Worm (Caenorhabditis elegans): ENCODE results near the gene B0310.3.

Gene B0310.3

DNA sequence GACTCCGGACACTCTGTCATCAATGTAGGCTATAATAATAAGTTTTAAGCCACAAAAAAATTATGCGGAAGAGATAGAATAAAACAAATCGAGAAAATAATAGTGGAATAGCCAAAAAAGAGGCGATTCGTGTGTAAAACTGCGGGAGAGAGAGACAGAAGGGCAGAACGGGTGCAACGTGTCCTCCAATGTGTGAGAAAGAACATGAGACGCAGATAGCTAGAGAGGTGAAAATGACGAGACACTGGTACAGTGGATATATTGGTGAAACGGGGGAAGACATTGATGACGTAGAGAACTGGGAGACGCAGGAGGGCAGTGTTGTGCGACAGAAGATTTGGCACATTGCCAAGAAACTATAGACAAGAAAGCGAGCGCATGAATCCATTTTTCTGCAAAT is 14.9 kb upstream of the B0310.3 start, which contains the start of gene F28C10.3 (continued):
- TF ChIP-seq sptf-1 (tag; optimal IDR thresholded peaks at IDR 0.05), result no peak
- peak; percentile 51 for TF ChIP-seq sox-4 (tag; optimal IDR thresholded peaks at IDR 0.05)
- peak; percentile 88 for TF ChIP-seq xbp-1 (tag; optimal IDR thresholded peaks at IDR 0.05)
- TF ChIP-seq unc-30 (tag; optimal IDR thresholded peaks at IDR 0.05), result no peak
- TF ChIP-seq pax-3 (tag; optimal IDR thresholded peaks at IDR 0.05), result peak; percentile 21
- TF ChIP-seq nhr-12 (tag; optimal IDR thresholded peaks at IDR 0.05), result no peak
- TF ChIP-seq fkh-10 (GFP tag; optimal IDR thresholded peaks at IDR 0.05), result peak; percentile 67
- TF ChIP-seq jun-1 (tag; optimal IDR thresholded peaks at IDR 0.05), result peak; percentile 81
- TF ChIP-seq C16A3.4 (tag; optimal IDR thresholded peaks at IDR 0.05), result peak; percentile 63
- TF ChIP-seq ceh-8 (GFP tag; optimal IDR thresholded peaks at IDR 0.05), result no peak
- peak; percentile 89 for TF ChIP-seq nhr-47 (tag; optimal IDR thresholded peaks at IDR 0.05)
- no peak for TF ChIP-seq vab-15 (tag; optimal IDR thresholded peaks at IDR 0.05)
- TF ChIP-seq sup-37 (GFP tag; optimal IDR thresholded peaks at IDR 0.05), result no peak
- peak; percentile 42 for TF ChIP-seq nhr-77 (tag; optimal IDR thresholded peaks at IDR 0.05)
- TF ChIP-seq egl-13 (tag; optimal IDR thresholded peaks at IDR 0.05), result peak; percentile 50
- peak; percentile 93 for TF ChIP-seq skn-1 (tag; optimal IDR thresholded peaks at IDR 0.05)
- TF ChIP-seq hpl-2 (GFP tag; optimal IDR thresholded peaks at IDR 0.05), result peak; percentile 48
- TF ChIP-seq lir-3 (tag; optimal IDR thresholded peaks at IDR 0.05; ENCODE audit: poor library complexity), result peak; percentile 43
- TF ChIP-seq ceh-82 (tag; optimal IDR thresholded peaks at IDR 0.05), result peak; percentile 65 to 89 (median 71)
- TF ChIP-seq hlh-17 (GFP tag; optimal IDR thresholded peaks at IDR 0.05; ENCODE audit: borderline replicate concordance), result no peak
- peak; percentile 32 for TF ChIP-seq zip-4 (GFP tag; optimal IDR thresholded peaks at IDR 0.05)
- TF ChIP-seq unc-86 (tag; optimal IDR thresholded peaks at IDR 0.05), result peak; percentile 71
- TF ChIP-seq swsn-7 (tag; optimal IDR thresholded peaks at IDR 0.05), result peak; percentile 77
- peak; percentile 21 for TF ChIP-seq unc-130 (tag; optimal IDR thresholded peaks at IDR 0.05)
- TF ChIP-seq nhr-237 (tag; optimal IDR thresholded peaks at IDR 0.05), result peak; percentile 36
- peak; percentile 48; the same call in 1 of the 2 replicates for TF ChIP-seq ceh-88 (GFP tag; IDR thresholded peaks at IDR 0.05)
- TF ChIP-seq hlh-4 (tag; optimal IDR thresholded peaks at IDR 0.05), result no peak
- TF ChIP-seq pqm-1 (tag; optimal IDR thresholded peaks at IDR 0.05), result no peak
- TF ChIP-seq lin-39 (tag; optimal IDR thresholded peaks at IDR 0.05), result peak; percentile 53
- TF ChIP-seq nhr-90 (tag; optimal IDR thresholded peaks at IDR 0.05; ENCODE audit: poor library complexity), result peak; percentile 79
- no peak for TF ChIP-seq efl-3 (GFP tag; optimal IDR thresholded peaks at IDR 0.05)
- TF ChIP-seq ceh-90 (tag; optimal IDR thresholded peaks at IDR 0.05), result no peak
- peak; percentile 80 for TF ChIP-seq tbx-2 (tag; optimal IDR thresholded peaks at IDR 0.05)
- peak; percentile 19 to 80 for TF ChIP-seq egl-27 (tag; optimal IDR thresholded peaks at IDR 0.05)
- peak in 2 of 3 experiments; percentile 14 to 25 for TF ChIP-seq dpl-1 (GFP tag; optimal IDR thresholded peaks at IDR 0.05)
- TF ChIP-seq blmp-1 (tag; optimal IDR thresholded peaks at IDR 0.05), result peak; percentile 80
- peak; percentile 64 for TF ChIP-seq mef-2 (tag; optimal IDR thresholded peaks at IDR 0.05)
- TF ChIP-seq nhr-11 (tag; optimal IDR thresholded peaks at IDR 0.05), result peak; percentile 71
- peak; percentile 62 to 65 for TF ChIP-seq lin-35 (GFP tag; optimal IDR thresholded peaks at IDR 0.05)
- no peak for TF ChIP-seq aha-1 (tag; optimal IDR thresholded peaks at IDR 0.05)
- peak; percentile 72 for TF ChIP-seq lin-13 (GFP tag; optimal IDR thresholded peaks at IDR 0.05)
- TF ChIP-seq ztf-4 (tag; optimal IDR thresholded peaks at IDR 0.05), result peak; percentile 2
- TF ChIP-seq nhr-85 (tag), result peak; percentile 98
- peak in 2 of 6 experiments; percentile 14 to 66 for TF ChIP-seq elt-3 (tag; optimal IDR thresholded peaks at IDR 0.05)
- TF ChIP-seq mab-9 (GFP tag; IDR thresholded peaks at IDR 0.05), result peak; percentile 58; the same call in 1 of the 2 replicates
- TF ChIP-seq F16B12.6 (tag; optimal IDR thresholded peaks at IDR 0.05), result peak; percentile 42
- TF ChIP-seq fkh-8 (tag; optimal IDR thresholded peaks at IDR 0.05), result peak; percentile 63
- no peak for TF ChIP-seq unc-62 (GFP tag; optimal IDR thresholded peaks at IDR 0.05)
- no peak for TF ChIP-seq ceh-63 (GFP tag; optimal IDR thresholded peaks at IDR 0.05)
